Fruit fly (Drosophila melanogaster) whole organism, embryonic: ENCODE measurements around the gene Jhbp2.

Source experiments
- Awh ChIP-seq: fragments of 200-800 bp; sonication (Bioruptor generic); IDR thresholded peaks from 2 replicates; pipeline ENCODE4, ENCODE4 v1.3.6; 2022; ENCODE audit warnings: missing biosample characterization, missing genetic modification characterization
- Bdp1 ChIP-seq: fragments of 200-800 bp; sonication (Bioruptor generic); optimal IDR thresholded peaks from 3 replicates; lab custom pipeline; 2016; ENCODE audit warnings: missing biosample characterization, missing genetic modification characterization
- CG10431 ChIP-seq: fragments of 200-800 bp; sonication (Bioruptor generic); optimal IDR thresholded peaks from 3 replicates; lab custom pipeline; 2018; ENCODE audit warnings: missing biosample characterization, mild to moderate bottlenecking, missing genetic modification characterization
- CG10654 ChIP-seq: fragments of 200-800 bp; sonication (Bioruptor generic); optimal IDR thresholded peaks from 2 replicates; lab custom pipeline; 2016; ENCODE audit warnings: missing biosample characterization, missing genetic modification characterization
- CG11085 ChIP-seq: fragments of 200-800 bp; sonication (Bioruptor generic); IDR thresholded peaks from 2 replicates; pipeline ENCODE4 v1.3.6; 2022; ENCODE audit warnings: missing biosample characterization, missing genetic modification characterization
- CG12104 ChIP-seq: fragments of 200-800 bp; sonication (Bioruptor generic); optimal IDR thresholded peaks from 3 replicates; lab custom pipeline; 2016; ENCODE audit warnings: missing biosample characterization, missing genetic modification characterization
- CG12391 ChIP-seq: fragments of 200-800 bp; sonication (Bioruptor generic); optimal IDR thresholded peaks from 3 replicates; lab custom pipeline; 2018; ENCODE audit warnings: missing biosample characterization, mild to moderate bottlenecking, missing genetic modification characterization, moderate library complexity
- CG14667 ChIP-seq: fragments of 200-800 bp; sonication (Bioruptor generic); IDR thresholded peaks from 2 replicates; pipeline ENCODE4 v1.3.6; 2022; ENCODE audit warnings: missing biosample characterization, missing genetic modification characterization
- CG14710 ChIP-seq: fragments of 200-800 bp; sonication (Bioruptor generic); optimal IDR thresholded peaks from 3 replicates; lab custom pipeline; 2019; ENCODE audit warnings: missing biosample characterization, mild to moderate bottlenecking, missing genetic modification characterization, moderate library complexity
- CG16813 ChIP-seq: fragments of 200-800 bp; sonication (Bioruptor generic); IDR thresholded peaks from 3 replicates; pipeline ENCODE4 v1.3.6; 2022; ENCODE audit warnings: missing biosample characterization, missing genetic modification characterization; ENCODE audit not compliant: partially characterized antibody
- CG18619 ChIP-seq: fragments of 200-800 bp; sonication (Bioruptor generic); optimal IDR thresholded peaks from 3 replicates; lab custom pipeline; 2017; ENCODE audit warnings: missing biosample characterization, mild to moderate bottlenecking, missing genetic modification characterization
- CG18764 ChIP-seq: fragments of 200-800 bp; sonication (Bioruptor generic); optimal IDR thresholded peaks from 3 replicates; lab custom pipeline; 2016; ENCODE audit warnings: missing biosample characterization, missing genetic modification characterization
- CG2199 ChIP-seq: fragments of 200-800 bp; sonication (Bioruptor generic); IDR thresholded peaks from 3 replicates; pipeline ENCODE4 v1.3.6; 2022; ENCODE audit warnings: missing biosample characterization, missing genetic modification characterization
- CG2889 ChIP-seq: fragments of 200-800 bp; sonication (Bioruptor generic); IDR thresholded peaks from 3 replicates; pipeline ENCODE4 v1.3.6; 2022; ENCODE audit warnings: missing biosample characterization, missing genetic modification characterization
- CG33213 ChIP-seq: fragments of 200-800 bp; sonication (Bioruptor generic); optimal IDR thresholded peaks from 3 replicates; lab custom pipeline; 2016; ENCODE audit warnings: missing biosample characterization, missing genetic modification characterization
- CG4404 ChIP-seq: fragments of 200-800 bp; sonication (Bioruptor generic); IDR thresholded peaks from 2 replicates; pipeline ENCODE4 v1.3.6; 2022; ENCODE audit warnings: missing biosample characterization, missing genetic modification characterization
- CG7786 ChIP-seq: fragments of 200-800 bp; sonication (Bioruptor generic); optimal IDR thresholded peaks from 2 replicates; lab custom pipeline; 2016; ENCODE audit warnings: missing biosample characterization, missing genetic modification characterization
- CG9437 ChIP-seq: fragments of 200-800 bp; sonication (Bioruptor generic); optimal IDR thresholded peaks from 2 replicates; lab custom pipeline; 2018; ENCODE audit warnings: missing biosample characterization, mild to moderate bottlenecking, missing genetic modification characterization
- CG9817 ChIP-seq: fragments of 200-800 bp; sonication (Bioruptor generic); optimal IDR thresholded peaks from 2 replicates; lab custom pipeline; 2018; ENCODE audit warnings: missing biosample characterization, mild to moderate bottlenecking, missing genetic modification characterization, moderate library complexity
- Camta ChIP-seq: fragments of 200-800 bp; sonication (Bioruptor generic); optimal IDR thresholded peaks from 2 replicates; lab custom pipeline; 2016; ENCODE audit warnings: missing biosample characterization, missing genetic modification characterization
- Chrac-16 ChIP-seq: fragments of 200-800 bp; sonication (Bioruptor generic); optimal IDR thresholded peaks from 3 replicates; lab custom pipeline; 2016; ENCODE audit warnings: missing biosample characterization, missing genetic modification characterization
- E2f1 ChIP-seq: fragments of 200-800 bp; sonication (Bioruptor generic); IDR thresholded peaks from 2 replicates; pipeline ENCODE4 v1.3.6; 2022; ENCODE audit warnings: missing biosample characterization, missing genetic modification characterization
- ERR ChIP-seq: fragments of 200-800 bp; sonication (Bioruptor generic); optimal IDR thresholded peaks from 2 replicates; lab custom pipeline; 2016; ENCODE audit warnings: missing biosample characterization, missing genetic modification characterization
- GATAe ChIP-seq: fragments of 200-800 bp; sonication (Bioruptor generic); conservative IDR thresholded peaks from 2 replicates; pipeline ENCODE4 v1.3.6; 2022; ENCODE audit warnings: missing biosample characterization, missing genetic modification characterization
- Gug ChIP-seq: fragments of 200-800 bp; sonication (Bioruptor generic); IDR thresholded peaks from 4 replicates; pipeline ENCODE4 v1.3.6; 2022; ENCODE audit warnings: missing biosample characterization, missing genetic modification characterization
- HHEX ChIP-seq: fragments of 200-800 bp; sonication (Bioruptor generic); optimal IDR thresholded peaks from 3 replicates; lab custom pipeline; 2017; ENCODE audit warnings: missing biosample characterization, mild to moderate bottlenecking, missing genetic modification characterization, missing genetic modification reagents
- Mad ChIP-seq: fragments of 200-800 bp; sonication (Bioruptor generic); optimal IDR thresholded peaks from 2 replicates; lab custom pipeline; 2016; ENCODE audit warnings: missing biosample characterization, missing genetic modification characterization
- Med ChIP-seq: fragments of 200-800 bp; sonication (Bioruptor generic); peaks from one replicate; lab custom pipeline; 2016; ENCODE audit warnings: missing biosample characterization, missing genetic modification characterization, mild to moderate bottlenecking, inconsistent platforms, moderate library complexity
- Meics ChIP-seq: fragments of 200-800 bp; sonication (Bioruptor generic); optimal IDR thresholded peaks from 2 replicates; lab custom pipeline; 2017; ENCODE audit warnings: missing biosample characterization, mild to moderate bottlenecking, missing genetic modification characterization
- NFAT ChIP-seq: fragments of 200-800 bp; sonication (Bioruptor generic); IDR thresholded peaks from 2 replicates; pipeline ENCODE4 v1.3.6; 2022; ENCODE audit warnings: missing biosample characterization, missing genetic modification characterization
- Nf-YB ChIP-seq: fragments of 200-800 bp; sonication (Bioruptor generic); optimal IDR thresholded peaks from 3 replicates; lab custom pipeline; 2019; ENCODE audit warnings: missing biosample characterization, mild to moderate bottlenecking, missing genetic modification characterization, moderate library complexity
- NfI ChIP-seq: fragments of 200-800 bp; sonication (Bioruptor generic); optimal IDR thresholded peaks from 3 replicates; lab custom pipeline; 2018; ENCODE audit warnings: missing biosample characterization, mild to moderate bottlenecking, missing genetic modification characterization, moderate library complexity
- Usf ChIP-seq: fragments of 200-800 bp; sonication (Bioruptor generic); optimal IDR thresholded peaks from 2 replicates; lab custom pipeline; 2017; ENCODE audit warnings: missing genotype, missing biosample characterization, missing genetic modification characterization
- az2 ChIP-seq: fragments of 200-800 bp; sonication (Bioruptor generic); optimal IDR thresholded peaks from 3 replicates; lab custom pipeline; 2016; ENCODE audit warnings: missing biosample characterization, missing genetic modification characterization
- bbx ChIP-seq: fragments of 200-800 bp; sonication (Bioruptor generic); IDR thresholded peaks from 2 replicates; pipeline ENCODE4 v1.3.6; 2022; ENCODE audit warnings: missing biosample characterization, missing genetic modification characterization; ENCODE audit not compliant: partially characterized antibody
- btn ChIP-seq: fragments of 200-800 bp; sonication (Bioruptor generic); optimal IDR thresholded peaks from 2 replicates; lab custom pipeline; 2016; ENCODE audit warnings: missing biosample characterization, missing genetic modification characterization
- caup ChIP-seq: fragments of 200-800 bp; sonication (Bioruptor generic); optimal IDR thresholded peaks from 3 replicates; lab custom pipeline; 2017; ENCODE audit warnings: missing biosample characterization, mild to moderate bottlenecking, missing genetic modification characterization, moderate library complexity; ENCODE audit not compliant: severe bottlenecking
- dysf ChIP-seq: fragments of 200-800 bp; sonication (Bioruptor generic); IDR thresholded peaks from 3 replicates; pipeline ENCODE4 v1.3.6; 2022; ENCODE audit warnings: missing biosample characterization, missing genetic modification characterization
- gce ChIP-seq: fragments of 200-800 bp; sonication (Bioruptor generic); IDR thresholded peaks from 3 replicates; pipeline ENCODE4 v1.3.6; 2022; ENCODE audit warnings: missing biosample characterization, missing genetic modification characterization
- h ChIP-seq: fragments of >200 bp; optimal IDR thresholded peaks from 2 replicates; lab custom pipeline; 2017
- jumu ChIP-seq: fragments of 200-800 bp; sonication (Bioruptor generic); optimal IDR thresholded peaks from 3 replicates; lab custom pipeline; 2016; ENCODE audit warnings: missing biosample characterization, missing genetic modification characterization
- kni ChIP-seq: fragments of 200-800 bp; sonication (Bioruptor generic); optimal IDR thresholded peaks from 3 replicates; lab custom pipeline; 2017; ENCODE audit warnings: mild to moderate bottlenecking, missing biosample characterization, missing genetic modification reagents, missing genetic modification characterization
- lab ChIP-seq: fragments of 200-800 bp; sonication (Bioruptor generic); optimal IDR thresholded peaks from 3 replicates; lab custom pipeline; 2017; ENCODE audit warnings: missing biosample characterization, missing genetic modification characterization, mild to moderate bottlenecking, moderate library complexity, missing genetic modification reagents
- lov ChIP-seq, 2 experiments: fragments of 200-800 bp in 1 of 2; fragments of >200 bp in 1 of 2; sonication (Bioruptor generic) in 1 of 2; IDR thresholded peaks in 1 of 2; optimal IDR thresholded peaks in 1 of 2; 2 replicates in 1 of 2; 3 replicates in 1 of 2; pipeline versions ENCODE4 v1.3.6 to Lab custom; 2017 to 2022; ENCODE audit warnings: missing biosample characterization in 1 of 2, missing genetic modification characterization in 1 of 2
- mirr ChIP-seq: fragments of 200-800 bp; sonication (Bioruptor generic); optimal IDR thresholded peaks from 3 replicates; lab custom pipeline; 2018; ENCODE audit warnings: missing biosample characterization, mild to moderate bottlenecking, missing genetic modification characterization
- pb ChIP-seq: fragments of 200-800 bp; sonication (Bioruptor generic); optimal IDR thresholded peaks from 3 replicates; lab custom pipeline; 2016; ENCODE audit warnings: missing biosample characterization, missing genetic modification characterization
- shn ChIP-seq: fragments of 200-800 bp; sonication (Bioruptor generic); optimal IDR thresholded peaks from 3 replicates; lab custom pipeline; 2016; ENCODE audit warnings: missing biosample characterization, missing genetic modification characterization
- sim ChIP-seq: fragments of 200-800 bp; sonication (Bioruptor generic); IDR thresholded peaks from 2 replicates; pipeline ENCODE4 v1.3.6; 2022; ENCODE audit warnings: missing biosample characterization, missing genetic modification characterization
- stc ChIP-seq: fragments of 200-800 bp; sonication (Bioruptor generic); IDR thresholded peaks from 2 replicates; pipeline ENCODE4 v1.3.6; 2022; ENCODE audit warnings: missing biosample characterization, missing genetic modification characterization
- sug ChIP-seq: fragments of 200-800 bp; optimal IDR thresholded peaks from 2 replicates; lab custom pipeline; 2019; ENCODE audit warnings: missing biosample characterization, mild to moderate bottlenecking, missing genetic modification characterization, moderate library complexity
- usp ChIP-seq: fragments of >200 bp; optimal IDR thresholded peaks from 2 replicates; lab custom pipeline; 2017; ENCODE audit warnings: missing biosample characterization, missing genetic modification characterization

Jhbp2 gene

dm6 chr3R:4912130-4912549 is 49.0 kb downstream of the Jhbp2 start (continued):
- TF ChIP-seq pb (GFP tag; lab: Kevin White, UChicago): peak; percentile 12
- no peak for TF ChIP-seq sim (GFP tag; lab: Robert Waterston, UW)
- peak; percentile 68; the same call in 1 of the 3 replicates for TF ChIP-seq CG2889 (GFP tag; lab: Robert Waterston, UW)
- peak; percentile 45 for TF ChIP-seq CG33213 (GFP tag; lab: Kevin White, UChicago)
- peak; percentile 52 for TF ChIP-seq CG4404 (GFP tag; lab: Robert Waterston, UW)
- peak; percentile 27 for TF ChIP-seq btn (GFP tag; lab: Kevin White, UChicago)
- peak; percentile 38 for TF ChIP-seq kni (GFP tag; lab: Kevin White, UChicago)
- TF ChIP-seq NFAT (GFP tag; lab: Robert Waterston, UW): peak; percentile 82
- TF ChIP-seq CG18619 (GFP tag; lab: Kevin White, UChicago): peak; percentile 73
- 0 out of 3 replicates have a peak, but pooled peaks have one; percentile 63 for TF ChIP-seq CG2199 (GFP tag; lab: Robert Waterston, UW)
- peak; percentile 8 for TF ChIP-seq Mad (GFP tag; lab: Kevin White, UChicago)
- TF ChIP-seq lab (GFP tag; lab: Kevin White, UChicago): peak; percentile 91
- peak; percentile 66 for TF ChIP-seq shn (GFP tag; lab: Kevin White, UChicago)
- peak; percentile 74; the same call in 2 of the 4 replicates for TF ChIP-seq Gug (GFP tag; lab: Robert Waterston, UW)
- peak; percentile 39 for TF ChIP-seq Camta
- TF ChIP-seq gce (GFP tag; lab: Robert Waterston, UW): 0 out of 3 replicates have a peak, but pooled peaks have one; percentile 25
- peak; percentile 95 for TF ChIP-seq Meics (GFP tag; lab: Kevin White, UChicago)
- TF ChIP-seq CG14710 (tag; lab: Kevin White, UChicago): peak; percentile 12
- TF ChIP-seq usp (GFP tag; lab: Kevin White, UChicago): no peak
- no peak for TF ChIP-seq CG16813
- no peak for TF ChIP-seq lov (optimal IDR thresholded peaks at IDR 0.05; lab: Kevin White, UChicago)
- peak; percentile 68 for TF ChIP-seq lov (GFP tag; IDR thresholded peaks at IDR 0.05; lab: Robert Waterston, UW)
- peak; percentile 35; the same call in 1 of the 2 replicates for TF ChIP-seq CG11085 (GFP tag; lab: Robert Waterston, UW)
- peak; percentile 64 for TF ChIP-seq CG7786 (GFP tag; lab: Kevin White, UChicago)
- peak; percentile 40 for TF ChIP-seq CG18764 (GFP tag; lab: Kevin White, UChicago)
- no peak for TF ChIP-seq bbx (GFP tag; lab: Robert Waterston, UW)
- TF ChIP-seq CG14667 (GFP tag; lab: Robert Waterston, UW): peak; percentile 48
- peak; percentile 66 for TF ChIP-seq CG9817 (tag; lab: Kevin White, UChicago)
- no peak for TF ChIP-seq h (lab: Kevin White, UChicago)
- peak; percentile 61 for TF ChIP-seq NfI (GFP tag; lab: Kevin White, UChicago)
- TF ChIP-seq CG12104: peak; percentile 28
- peak; percentile 60 for TF ChIP-seq jumu (GFP tag; lab: Kevin White, UChicago)
- TF ChIP-seq Usf (GFP tag; lab: Kevin White, UChicago): peak; percentile 39
- TF ChIP-seq mirr (GFP tag; lab: Kevin White, UChicago): peak; percentile 96
- peak; percentile 96 for TF ChIP-seq sug
- peak; percentile 79 for TF ChIP-seq ERR (GFP tag; lab: Kevin White, UChicago)
- TF ChIP-seq CG12391 (tag; lab: Kevin White, UChicago): peak; percentile 62
- peak; percentile 57; the same call in 1 of the 2 replicates for TF ChIP-seq Awh (GFP tag; lab: Robert Waterston, UW)
- peak; percentile 97 for TF ChIP-seq Med (GFP tag; lab: Kevin White, UChicago)
- peak; percentile 64 for TF ChIP-seq Chrac-16
- TF ChIP-seq Nf-YB (GFP tag; lab: Kevin White, UChicago): peak; percentile 4
- TF ChIP-seq CG9437: peak; percentile 33
- TF ChIP-seq dysf: peak; percentile 80
- TF ChIP-seq caup (GFP tag; lab: Kevin White, UChicago): peak; percentile 76
- peak; percentile 36 for TF ChIP-seq CG10654
- peak; percentile 59 for TF ChIP-seq E2f1 (GFP tag; lab: Robert Waterston, UW)
- peak; percentile 71 for TF ChIP-seq HHEX (GFP tag; lab: Kevin White, UChicago)
- peak; percentile 98 for TF ChIP-seq GATAe
- peak; percentile 54; the same call in 1 of the 2 replicates for TF ChIP-seq stc (GFP tag; lab: Robert Waterston, UW)
- peak; percentile 44 for TF ChIP-seq az2 (GFP tag; lab: Kevin White, UChicago)
- TF ChIP-seq CG10431 (GFP tag; lab: Kevin White, UChicago): peak; percentile 21
- peak; percentile 34 for TF ChIP-seq Bdp1
